Worm (Caenorhabditis elegans): Measurements from ENCODE around the gene srg-37.

DNA sequence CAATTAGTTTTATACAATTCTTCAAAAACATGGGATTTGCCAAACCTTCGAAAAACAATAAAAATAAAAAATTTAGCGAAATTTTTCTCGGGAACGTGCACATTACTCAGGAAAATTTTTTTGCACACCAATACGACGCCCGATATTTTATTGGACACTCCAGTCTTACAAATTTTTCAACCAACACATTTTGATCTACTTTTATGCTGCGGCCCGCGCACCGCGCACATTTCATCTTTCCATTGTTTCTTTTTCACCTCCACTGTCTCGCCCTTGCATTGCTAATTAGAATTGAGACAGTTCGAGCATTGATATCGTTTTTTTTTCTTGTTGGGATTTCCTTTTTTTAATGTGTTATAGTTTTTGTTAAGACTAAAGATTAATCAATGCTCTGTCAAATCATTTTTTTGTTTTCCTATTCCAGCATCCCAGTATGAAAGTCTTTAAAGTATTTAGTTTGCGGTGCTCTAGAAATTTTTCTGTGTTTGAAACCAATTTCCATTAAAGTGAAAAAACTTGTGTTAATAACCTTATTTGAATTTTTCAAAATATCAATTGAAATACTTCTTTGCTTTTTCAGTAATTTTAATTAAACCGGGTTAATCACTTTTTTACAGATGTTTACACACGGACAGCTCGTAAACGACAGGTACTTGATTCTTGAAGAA, 12.7 kb upstream of the srg-37 start, which contains the start of gene K04C1.5:
- no peak for TF ChIP-seq unc-62 (GFP tag; optimal IDR thresholded peaks at IDR 0.05)
- TF ChIP-seq tbx-2 (tag; optimal IDR thresholded peaks at IDR 0.05), result no peak
- no peak for TF ChIP-seq rnt-1 (tag; optimal IDR thresholded peaks at IDR 0.05)
- no peak for TF ChIP-seq nhr-12 (tag; optimal IDR thresholded peaks at IDR 0.05)
- TF ChIP-seq pag-3 (tag; optimal IDR thresholded peaks at IDR 0.05; ENCODE audit: borderline replicate concordance, insufficient read depth), result no peak
- no peak for TF ChIP-seq ama-1 (optimal IDR thresholded peaks at IDR 0.05)
- TF ChIP-seq aly-2 (tag; optimal IDR thresholded peaks at IDR 0.05), result no peak
- TF ChIP-seq nhr-71 (tag; optimal IDR thresholded peaks at IDR 0.05), result no peak
- no peak for TF ChIP-seq hlh-17 (GFP tag; optimal IDR thresholded peaks at IDR 0.05; ENCODE audit: borderline replicate concordance)
- TF ChIP-seq dpl-1 (GFP tag; optimal IDR thresholded peaks at IDR 0.05), result no peak
